Fruit fly (Drosophila melanogaster) whole organism, embryonic: Measurements from ENCODE around the gene fan.
A peak's percentile ranks its signal among the peaks of the same experiment; 100 is the strongest.

ENCODE experiments used
- Abd-B ChIP-seq: fragments of 200-800 bp; sonication (Bioruptor generic); optimal IDR thresholded peaks from 2 replicates; lab custom pipeline; 2018; ENCODE audit warnings: missing biosample characterization, mild to moderate bottlenecking, missing genetic modification characterization, moderate library complexity
- Ada2b ChIP-seq: fragments of 200-800 bp; sonication (Bioruptor generic); IDR thresholded peaks from 2 replicates; pipeline ENCODE4 v1.3.6; 2022; ENCODE audit warnings: missing biosample characterization, missing genetic modification characterization
- Aef1 ChIP-seq: fragments of 200-800 bp; sonication (Bioruptor generic); IDR thresholded peaks from 3 replicates; pipeline ENCODE4 v1.3.6; 2022; ENCODE audit warnings: missing biosample characterization, missing genetic modification characterization
- Awh ChIP-seq: fragments of 200-800 bp; sonication (Bioruptor generic); IDR thresholded peaks from 2 replicates; pipeline ENCODE4, ENCODE4 v1.3.6; 2022; ENCODE audit warnings: missing biosample characterization, missing genetic modification characterization
- CG11696 ChIP-seq: fragments of 200-800 bp; sonication (Bioruptor generic); IDR thresholded peaks from 2 replicates; pipeline ENCODE4 v1.3.6; 2022; ENCODE audit warnings: missing biosample characterization, missing genetic modification characterization
- CG11723 ChIP-seq: fragments of 200-800 bp; sonication (Bioruptor generic); optimal IDR thresholded peaks from 2 replicates; lab custom pipeline; 2017; ENCODE audit warnings: missing biosample characterization, mild to moderate bottlenecking, missing genetic modification characterization
- CG12219 ChIP-seq: fragments of 200-800 bp; sonication (Bioruptor generic); optimal IDR thresholded peaks from 3 replicates; lab custom pipeline; 2018; ENCODE audit warnings: missing biosample characterization, mild to moderate bottlenecking, missing genetic modification characterization
- CG14050 ChIP-seq: fragments of 200-800 bp; sonication (Bioruptor generic); IDR thresholded peaks from 3 replicates; pipeline ENCODE4 v1.3.6; 2022; ENCODE audit warnings: missing biosample characterization, missing genetic modification characterization
- CG15696 ChIP-seq: fragments of 200-800 bp; sonication (Bioruptor generic); optimal IDR thresholded peaks from 2 replicates; lab custom pipeline; 2019; ENCODE audit warnings: missing biosample characterization, mild to moderate bottlenecking, missing genetic modification characterization, moderate library complexity
- CG16863 ChIP-seq: fragments of 200-800 bp; sonication (Bioruptor generic); optimal IDR thresholded peaks from 3 replicates; lab custom pipeline; 2016; ENCODE audit warnings: missing biosample characterization, missing genetic modification characterization
- CG17328 ChIP-seq: fragments of 200-800 bp; sonication (Bioruptor generic); IDR thresholded peaks from 2 replicates; pipeline ENCODE4 v1.3.6; 2022; ENCODE audit warnings: missing biosample characterization, missing genetic modification characterization
- CG17612 ChIP-seq: fragments of 200-800 bp; sonication (Bioruptor generic); IDR thresholded peaks from 2 replicates; pipeline ENCODE4 v1.3.6; 2022; ENCODE audit warnings: missing biosample characterization, missing genetic modification characterization
- CG17802 ChIP-seq: fragments of 200-800 bp; sonication (Bioruptor generic); optimal IDR thresholded peaks from 2 replicates; lab custom pipeline; 2018; ENCODE audit warnings: missing biosample characterization, mild to moderate bottlenecking, missing genetic modification characterization, moderate library complexity
- CG2120 ChIP-seq: fragments of 200-800 bp; sonication (Bioruptor generic); optimal IDR thresholded peaks from 3 replicates; lab custom pipeline; 2016; ENCODE audit warnings: missing biosample characterization, missing genetic modification characterization
- CG32772 ChIP-seq: fragments of 200-800 bp; sonication (Bioruptor generic); IDR thresholded peaks from 2 replicates; pipeline ENCODE4 v1.3.6; 2022; ENCODE audit warnings: missing biosample characterization, missing genetic modification characterization
- CG6272 ChIP-seq: fragments of 200-800 bp; sonication (Bioruptor generic); IDR thresholded peaks from 2 replicates; pipeline ENCODE4 v1.3.6; 2022; ENCODE audit warnings: missing biosample characterization, missing genetic modification characterization
- CG8478 ChIP-seq: fragments of >200 bp; optimal IDR thresholded peaks from 2 replicates; lab custom pipeline; 2018
- CG9876 ChIP-seq: fragments of 200-800 bp; sonication (Bioruptor generic); optimal IDR thresholded peaks from 2 replicates; lab custom pipeline; 2016; ENCODE audit warnings: missing biosample characterization, missing genetic modification characterization
- CHES-1-like ChIP-seq: fragments of 200-800 bp; sonication (Bioruptor generic); optimal IDR thresholded peaks from 2 replicates; lab custom pipeline; 2016; ENCODE audit warnings: missing biosample characterization, missing genetic modification characterization
- CkIIα-i1 ChIP-seq: fragments of 200-800 bp; sonication (Bioruptor generic); IDR thresholded peaks from 2 replicates; pipeline ENCODE4 v1.3.6; 2022; ENCODE audit warnings: missing biosample characterization, missing genetic modification characterization
- Doc3 ChIP-seq: fragments of 200-800 bp; sonication (Bioruptor generic); IDR thresholded peaks from 3 replicates; pipeline ENCODE4 v1.3.6; 2022; ENCODE audit warnings: missing biosample characterization, missing genetic modification characterization; ENCODE audit not compliant: partially characterized antibody
- GATAe ChIP-seq: fragments of 200-800 bp; sonication (Bioruptor generic); conservative IDR thresholded peaks from 2 replicates; pipeline ENCODE4 v1.3.6; 2022; ENCODE audit warnings: missing biosample characterization, missing genetic modification characterization
- Gug ChIP-seq: fragments of 200-800 bp; sonication (Bioruptor generic); IDR thresholded peaks from 4 replicates; pipeline ENCODE4 v1.3.6; 2022; ENCODE audit warnings: missing biosample characterization, missing genetic modification characterization
- H15 ChIP-seq: fragments of 200-800 bp; sonication (Bioruptor generic); IDR thresholded peaks from 3 replicates; pipeline ENCODE4 v1.3.6; 2022; ENCODE audit warnings: missing biosample characterization, missing genetic modification characterization
- Hsf ChIP-seq: fragments of 200-800 bp; sonication (Bioruptor generic); optimal IDR thresholded peaks from 3 replicates; lab custom pipeline; 2016; ENCODE audit warnings: missing biosample characterization, missing genetic modification characterization
- MTF-1 ChIP-seq: fragments of 200-800 bp; sonication (Bioruptor generic); optimal IDR thresholded peaks from 2 replicates; lab custom pipeline; 2018; ENCODE audit warnings: missing biosample characterization, mild to moderate bottlenecking, missing genetic modification characterization, borderline replicate concordance
- Sox102F ChIP-seq: fragments of 200-800 bp; sonication (Bioruptor generic); optimal IDR thresholded peaks from 2 replicates; lab custom pipeline; 2018; ENCODE audit warnings: missing biosample characterization, mild to moderate bottlenecking, missing genetic modification characterization, moderate library complexity
- ac ChIP-seq: fragments of 200-800 bp; sonication (Bioruptor generic); optimal IDR thresholded peaks from 3 replicates; lab custom pipeline; 2017; ENCODE audit warnings: missing biosample characterization, mild to moderate bottlenecking, missing genetic modification characterization
- ase ChIP-seq: fragments of 200-800 bp; sonication (Bioruptor generic); IDR thresholded peaks from 3 replicates; pipeline ENCODE4 v1.3.6; 2022; ENCODE audit warnings: missing biosample characterization, missing genetic modification characterization
- bigmax ChIP-seq: fragments of 200-800 bp; sonication (Bioruptor generic); optimal IDR thresholded peaks from 2 replicates; lab custom pipeline; 2018; ENCODE audit warnings: missing biosample characterization, mild to moderate bottlenecking, missing genetic modification characterization
- br ChIP-seq: fragments of >200 bp; optimal IDR thresholded peaks from 2 replicates; lab custom pipeline; 2017
- cad ChIP-seq: fragments of >200 bp; optimal IDR thresholded peaks from 2 replicates; lab custom pipeline; 2017; ENCODE audit warnings: missing biosample characterization, missing genetic modification characterization
- cg ChIP-seq: fragments of 200-800 bp; sonication (Bioruptor generic); optimal IDR thresholded peaks from 3 replicates; lab custom pipeline; 2019; ENCODE audit warnings: missing biosample characterization, mild to moderate bottlenecking, missing genetic modification characterization, moderate library complexity
- chif ChIP-seq, 2 experiments: fragments of 200-800 bp; sonication (Bioruptor generic); optimal IDR thresholded peaks; 3 replicates each; lab custom pipeline; 2016; ENCODE audit warnings: missing biosample characterization in 2 of 2, missing genetic modification characterization in 2 of 2
- chm ChIP-seq: fragments of 200-800 bp; sonication (Bioruptor generic); IDR thresholded peaks from 2 replicates; pipeline ENCODE4 v1.3.6; 2022; ENCODE audit warnings: missing biosample characterization, missing genetic modification characterization
- danr ChIP-seq: fragments of 200-800 bp; sonication (Bioruptor generic); IDR thresholded peaks from 2 replicates; pipeline ENCODE4 v1.3.6; 2022; ENCODE audit warnings: missing biosample characterization, missing genetic modification characterization
- gcm ChIP-seq: fragments of 200-800 bp; sonication (Bioruptor generic); optimal IDR thresholded peaks from 2 replicates; lab custom pipeline; 2019; ENCODE audit warnings: missing biosample characterization, mild to moderate bottlenecking, missing genetic modification characterization, moderate library complexity
- gem ChIP-seq: fragments of 200-800 bp; sonication (Bioruptor generic); optimal IDR thresholded peaks from 2 replicates; lab custom pipeline; 2019; ENCODE audit warnings: missing biosample characterization, mild to moderate bottlenecking, missing genetic modification characterization, moderate library complexity
- gfzf ChIP-seq: fragments of 200-800 bp; sonication (Bioruptor generic); optimal IDR thresholded peaks from 2 replicates; lab custom pipeline; 2016; ENCODE audit warnings: missing biosample characterization, mild to moderate bottlenecking, missing genetic modification characterization, moderate library complexity
- her ChIP-seq: fragments of 200-800 bp; sonication (Bioruptor generic); optimal IDR thresholded peaks from 2 replicates; lab custom pipeline; 2016; ENCODE audit warnings: missing biosample characterization, missing genetic modification characterization
- lola ChIP-seq, 3 experiments: fragments of >200 bp in 2 of 3; fragments of 200-800 bp in 1 of 3; sonication (Bioruptor generic) in 1 of 3; optimal IDR thresholded peaks; 2 replicates each; lab custom pipeline; 2017 to 2019; ENCODE audit warnings: missing biosample characterization in 3 of 3, missing genetic modification characterization in 3 of 3, mild to moderate bottlenecking in 1 of 3, moderate library complexity in 1 of 3
- lov ChIP-seq, 2 experiments: fragments of 200-800 bp in 1 of 2; fragments of >200 bp in 1 of 2; sonication (Bioruptor generic) in 1 of 2; IDR thresholded peaks in 1 of 2; optimal IDR thresholded peaks in 1 of 2; 2 replicates in 1 of 2; 3 replicates in 1 of 2; pipeline versions ENCODE4 v1.3.6 to Lab custom; 2017 to 2022; ENCODE audit warnings: missing biosample characterization in 1 of 2, missing genetic modification characterization in 1 of 2
- otp ChIP-seq: fragments of 200-800 bp; sonication (Bioruptor generic); IDR thresholded peaks from 3 replicates; pipeline ENCODE4, ENCODE4 v1.3.6; 2022; ENCODE audit warnings: missing biosample characterization, missing genetic modification characterization
- prd ChIP-seq, 3 experiments: fragments of >200 bp in 2 of 3; fragments of 200-800 bp in 1 of 3; sonication (Bioruptor generic) in 1 of 3; optimal IDR thresholded peaks in 2 of 3; IDR thresholded peaks in 1 of 3; 2 replicates in 2 of 3; 3 replicates in 1 of 3; pipeline versions ENCODE4 v1.3.6 to Lab custom; 2017 to 2022; ENCODE audit warnings: missing biosample characterization in 1 of 3, missing genetic modification characterization in 1 of 3
- sens ChIP-seq: fragments of 200-800 bp; sonication (Bioruptor generic); peaks from one replicate; lab custom pipeline; 2016; ENCODE audit warnings: missing biosample characterization, missing genetic modification characterization
- tio ChIP-seq: fragments of 200-800 bp; sonication (Bioruptor generic); optimal IDR thresholded peaks from 2 replicates; lab custom pipeline; 2017; ENCODE audit warnings: missing biosample characterization, missing genetic modification characterization, inconsistent platforms
- tll ChIP-seq, 2 experiments: fragments of 200-800 bp in 1 of 2; fragments of >200 bp in 1 of 2; sonication (Bioruptor generic) in 1 of 2; optimal IDR thresholded peaks; 2 replicates each; lab custom pipeline; 2017 to 2019; ENCODE audit warnings: missing biosample characterization in 2 of 2, missing genetic modification characterization in 2 of 2, mild to moderate bottlenecking in 1 of 2, moderate library complexity in 1 of 2
- wek ChIP-seq: fragments of 200-800 bp; sonication (Bioruptor generic); optimal IDR thresholded peaks from 3 replicates; lab custom pipeline; 2018; ENCODE audit warnings: missing biosample characterization, mild to moderate bottlenecking, missing genetic modification characterization, moderate library complexity
- zfh1 ChIP-seq: fragments of 200-800 bp; sonication (Bioruptor generic); IDR thresholded peaks from 3 replicates; pipeline ENCODE4 v1.3.6; 2022; ENCODE audit warnings: missing biosample characterization, missing genetic modification characterization

fan gene

DNA sequence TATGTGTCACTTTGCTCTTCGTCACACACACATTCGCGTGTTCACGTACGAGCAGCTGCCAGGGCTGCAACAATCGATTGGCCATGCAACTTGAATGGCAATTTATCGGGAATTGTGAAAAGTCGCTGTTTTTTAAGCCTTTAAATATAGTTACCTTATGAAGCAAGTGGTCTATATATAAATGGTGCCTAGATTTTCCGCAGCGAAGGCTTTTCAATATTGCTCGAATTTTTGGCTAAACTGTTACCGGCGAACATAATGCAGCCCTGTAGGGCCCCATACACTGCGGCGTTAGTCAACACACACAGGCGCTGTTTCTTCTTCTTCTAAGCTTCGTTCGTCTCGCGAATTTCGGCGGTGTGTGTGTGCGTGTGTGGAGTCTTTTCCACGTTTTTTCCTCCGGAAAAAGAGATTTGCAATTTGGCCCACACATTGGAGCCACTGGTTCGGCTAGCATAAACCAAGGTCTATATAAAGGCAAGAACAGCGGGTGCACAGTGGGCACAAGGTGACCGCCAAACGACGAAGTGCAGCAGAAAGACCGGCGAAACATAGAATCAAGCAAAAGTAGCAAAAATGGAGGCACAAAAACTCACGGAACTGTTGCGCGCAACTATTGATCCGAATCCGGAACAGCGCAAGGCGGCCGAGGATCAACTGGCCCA, 7.1 kb downstream of the fan start, which contains the start of the genes Arp3 and msk (continued):
- TF ChIP-seq CG17612 (GFP tag; lab: Robert Waterston, UW), result no peak
- no peak for TF ChIP-seq lov (optimal IDR thresholded peaks at IDR 0.05; lab: Kevin White, UChicago)
- no peak for TF ChIP-seq lov (GFP tag; IDR thresholded peaks at IDR 0.05; lab: Robert Waterston, UW)
- TF ChIP-seq MTF-1 (GFP tag; lab: Kevin White, UChicago), result peak; percentile 7
- peak; percentile 78 for TF ChIP-seq gem (tag; lab: Kevin White, UChicago)
- TF ChIP-seq Doc3 (GFP tag; lab: Robert Waterston, UW), result peak; percentile 35; the same call in 2 of the 3 replicates
- peak; percentile 13 for TF ChIP-seq ac
- TF ChIP-seq GATAe (GFP tag; lab: Robert Waterston, UW), result peak; percentile 31; the same call in 1 of the 2 replicates
- 0 out of 3 replicates have a peak, but pooled peaks have one; percentile 19 for TF ChIP-seq otp
- peak; percentile 74; the same call in 2 of the 3 replicates for TF ChIP-seq H15 (GFP tag; lab: Robert Waterston, UW)
- no peak for TF ChIP-seq CG11696
- TF ChIP-seq CkIIα-i1 (GFP tag; lab: Robert Waterston, UW), result no peak
- TF ChIP-seq Gug, result peak; percentile 86
- TF ChIP-seq CG6272, result 0 out of 2 replicates have a peak, but pooled peaks have one; percentile 54
- peak; percentile 97 for TF ChIP-seq sens (GFP tag; lab: Kevin White, UChicago)
- TF ChIP-seq CG15696, result peak; percentile 68
- TF ChIP-seq zfh1 (GFP tag; lab: Robert Waterston, UW), result peak; percentile 73; the same call in 2 of the 3 replicates
- peak; percentile 76 to 87 for TF ChIP-seq chif (GFP tag; optimal IDR thresholded peaks at IDR 0.05; lab: Kevin White, UChicago)
- TF ChIP-seq prd (optimal IDR thresholded peaks at IDR 0.05; lab: Kevin White, UChicago), result no peak
- peak; percentile 81 for TF ChIP-seq prd (GFP tag; IDR thresholded peaks at IDR 0.05; lab: Robert Waterston, UW)
- TF ChIP-seq CG12219 (GFP tag; lab: Kevin White, UChicago), result peak; percentile 11
- peak; percentile 43; the same call in 1 of the 2 replicates for TF ChIP-seq chm (GFP tag; lab: Robert Waterston, UW)
- peak; percentile 80 for TF ChIP-seq Aef1
- peak; percentile 88 for TF ChIP-seq cg
- peak in 1 of 3 experiments; percentile 64 for TF ChIP-seq lola (GFP tag; optimal IDR thresholded peaks at IDR 0.05; lab: Kevin White, UChicago)
- TF ChIP-seq CG8478 (lab: Kevin White, UChicago), result peak; percentile 60
- no peak for TF ChIP-seq br (lab: Kevin White, UChicago)
- peak; percentile 93 for TF ChIP-seq CG2120
- TF ChIP-seq her (GFP tag; lab: Kevin White, UChicago), result peak; percentile 87
- TF ChIP-seq wek (GFP tag; lab: Kevin White, UChicago), result no peak
- TF ChIP-seq bigmax (GFP tag; lab: Kevin White, UChicago), result peak; percentile 38
- TF ChIP-seq cad (GFP tag; lab: Kevin White, UChicago), result no peak
- TF ChIP-seq tll (GFP tag; optimal IDR thresholded peaks at IDR 0.05; lab: Kevin White, UChicago), result peak; percentile 48 to 60
- TF ChIP-seq CG17802 (tag; lab: Kevin White, UChicago), result peak; percentile 49
- TF ChIP-seq ase (GFP tag; lab: Robert Waterston, UW), result peak; percentile 48; the same call in 1 of the 3 replicates
- TF ChIP-seq CG32772, result peak; percentile 72
- TF ChIP-seq danr (GFP tag; lab: Robert Waterston, UW), result peak; percentile 70
- peak; percentile 64 for TF ChIP-seq CG11723 (GFP tag; lab: Kevin White, UChicago)
- TF ChIP-seq CG14050 (GFP tag; lab: Robert Waterston, UW), result no peak
- TF ChIP-seq Abd-B (GFP tag; lab: Kevin White, UChicago), result peak; percentile 85
- TF ChIP-seq CHES-1-like (GFP tag; lab: Kevin White, UChicago), result peak; percentile 97
- TF ChIP-seq Ada2b, result peak; percentile 64
- no peak for TF ChIP-seq Sox102F (GFP tag; lab: Kevin White, UChicago)
- TF ChIP-seq CG9876 (GFP tag; lab: Kevin White, UChicago), result peak; percentile 83
- no peak for TF ChIP-seq gcm
- TF ChIP-seq tio, result no peak
- peak; percentile 85 for TF ChIP-seq CG16863 (GFP tag; lab: Kevin White, UChicago)
- peak; percentile 86 for TF ChIP-seq Hsf (GFP tag; lab: Kevin White, UChicago)
- TF ChIP-seq CG17328, result peak; percentile 47
- peak; percentile 47 for TF ChIP-seq gfzf
- no peak for TF ChIP-seq Awh (GFP tag; lab: Robert Waterston, UW)
